Worm (Caenorhabditis elegans): ENCODE measurements around the gene srsx-28.

srsx-28 gene

ce11 chrV:10107309-10107708, 45.1 kb upstream of the srsx-28 start, which contains the start of gene C08B6.11:
Gene C08B6.11 (plus strand): TSS chrV:10107609.
- TF ChIP-seq R02D3.7 (tag; optimal IDR thresholded peaks at IDR 0.05) (no peak), fkh-10 (GFP tag; optimal IDR thresholded peaks at IDR 0.05) (no peak), hmg-11 (tag; optimal IDR thresholded peaks at IDR 0.05) (no peak), nhr-11 (tag; optimal IDR thresholded peaks at IDR 0.05) (no peak), nhr-67 (tag; optimal IDR thresholded peaks at IDR 0.05) (no peak), ama-1 (optimal IDR thresholded peaks at IDR 0.05) (no peak), nhr-237 (tag; optimal IDR thresholded peaks at IDR 0.05) (no peak), elt-3 (tag; optimal IDR thresholded peaks at IDR 0.05) (no peak), elt-1 (tag; optimal IDR thresholded peaks at IDR 0.05) (no peak), ceh-9 (tag; optimal IDR thresholded peaks at IDR 0.05) (no peak)

- TF ChIP-seq elt-2 (tag; optimal IDR thresholded peaks at IDR 0.05) (peak; percentile 42), nhr-12 (tag; optimal IDR thresholded peaks at IDR 0.05) (no peak), ama-1 (optimal IDR thresholded peaks at IDR 0.05) (no peak), pqm-1 (tag; optimal IDR thresholded peaks at IDR 0.05) (peak; percentile 5), hmg-11 (tag; optimal IDR thresholded peaks at IDR 0.05) (no peak), ZK546.5 (tag; optimal IDR thresholded peaks at IDR 0.05) (no peak), elt-1 (tag; optimal IDR thresholded peaks at IDR 0.05) (no peak), unc-62 (GFP tag; optimal IDR thresholded peaks at IDR 0.05) (no peak), fos-1 (tag; optimal IDR thresholded peaks at IDR 0.05) (no peak), pha-4 (tag; optimal IDR thresholded peaks at IDR 0.05) (peak; percentile 63)
These were observed 41.2 kb upstream of the srsx-28 start for ce11 chrV:10111129-10111528.

ce11 chrV:10112187-10112586, 40.2 kb upstream of the srsx-28 start, which contains the start of gene C08B6.3:
Gene C08B6.3 (minus strand): TSS chrV:10112287.
- no peak for TF ChIP-seq mml-1 (tag; optimal IDR thresholded peaks at IDR 0.05)
- TF ChIP-seq ZK546.5 (tag; optimal IDR thresholded peaks at IDR 0.05) = no peak
- no peak for TF ChIP-seq nhr-77 (tag; optimal IDR thresholded peaks at IDR 0.05)
- TF ChIP-seq nhr-67 (tag; optimal IDR thresholded peaks at IDR 0.05) = no peak
- no peak for TF ChIP-seq eor-1 (tag; optimal IDR thresholded peaks at IDR 0.05)
- no peak for TF ChIP-seq ama-1 (optimal IDR thresholded peaks at IDR 0.05)
- no peak for TF ChIP-seq pha-4 (tag; optimal IDR thresholded peaks at IDR 0.05)
- TF ChIP-seq ceh-16 (tag; optimal IDR thresholded peaks at IDR 0.05) = no peak
- TF ChIP-seq ztf-11 (tag; optimal IDR thresholded peaks at IDR 0.05) = no peak
- no peak for TF ChIP-seq fos-1 (tag; optimal IDR thresholded peaks at IDR 0.05)
- no peak for TF ChIP-seq nhr-25 (tag; optimal IDR thresholded peaks at IDR 0.05)
- TF ChIP-seq jun-1 (tag; optimal IDR thresholded peaks at IDR 0.05) = no peak
- no peak for TF ChIP-seq zag-1 (tag; optimal IDR thresholded peaks at IDR 0.05)
- TF ChIP-seq lin-15B (tag; optimal IDR thresholded peaks at IDR 0.05) = no peak

ce11 chrV:10114329-10114728, 38.0 kb upstream of the srsx-28 start, which contains the start of gene cht-5:
Gene cht-5 (plus strand): TSS chrV:10114629.
- TF ChIP-seq lsy-12 (tag; optimal IDR thresholded peaks at IDR 0.05) (no peak), sea-2 (GFP tag; optimal IDR thresholded peaks at IDR 0.05) (no peak), nhr-12 (tag; optimal IDR thresholded peaks at IDR 0.05) (no peak), nhr-77 (tag; optimal IDR thresholded peaks at IDR 0.05) (no peak)

ce11 chrV:10117465-10117864, 34.9 kb upstream of the srsx-28 start, which contains the start of gene C08B6.5:
Gene C08B6.5 (plus strand): TSS chrV:10117765.
- TF ChIP-seq mdl-1 (tag; optimal IDR thresholded peaks at IDR 0.05) = no peak
- no peak for TF ChIP-seq elt-2 (tag; optimal IDR thresholded peaks at IDR 0.05)
- no peak for TF ChIP-seq nhr-25 (tag; optimal IDR thresholded peaks at IDR 0.05)
- TF ChIP-seq egl-27 (tag; optimal IDR thresholded peaks at IDR 0.05) = no peak
- no peak for TF ChIP-seq ZK546.5 (tag; optimal IDR thresholded peaks at IDR 0.05)
- no peak for TF ChIP-seq unc-62 (GFP tag; optimal IDR thresholded peaks at IDR 0.05)
- TF ChIP-seq tbx-2 (tag; optimal IDR thresholded peaks at IDR 0.05) = no peak
- no peak for TF ChIP-seq skn-1 (tag; optimal IDR thresholded peaks at IDR 0.05)
- no peak for TF ChIP-seq lsy-12 (tag; optimal IDR thresholded peaks at IDR 0.05)
- TF ChIP-seq nhr-67 (tag; optimal IDR thresholded peaks at IDR 0.05) = no peak
- no peak for TF ChIP-seq mml-1 (tag; optimal IDR thresholded peaks at IDR 0.05)
- no peak for TF ChIP-seq R02D3.7 (tag; optimal IDR thresholded peaks at IDR 0.05)
- no peak for TF ChIP-seq jun-1 (tag; optimal IDR thresholded peaks at IDR 0.05)
- no peak for TF ChIP-seq nhr-237 (tag; optimal IDR thresholded peaks at IDR 0.05)
- TF ChIP-seq fkh-2 (tag; optimal IDR thresholded peaks at IDR 0.05) = no peak
- no peak for TF ChIP-seq nhr-28 (tag; optimal IDR thresholded peaks at IDR 0.05)
- no peak for TF ChIP-seq lin-15B (tag; optimal IDR thresholded peaks at IDR 0.05)
- TF ChIP-seq pqm-1 (tag; optimal IDR thresholded peaks at IDR 0.05) = no peak
- no peak for TF ChIP-seq nhr-23 (tag; optimal IDR thresholded peaks at IDR 0.05)
- TF ChIP-seq egl-5 (tag; optimal IDR thresholded peaks at IDR 0.05) = no peak

All from whole organism, L3 larva.